Worm (Caenorhabditis elegans): ENCODE data around the gene ZK488.5.

ZK488.5 gene

ce11 chrV:604105-604504 lies 11.0 kb downstream of the ZK488.5 start, which contains the start of gene srlf-37:
Gene srlf-37 (minus strand): TSS chrV:604205.
- TF ChIP-seq ceh-13 (GFP tag; optimal IDR thresholded peaks at IDR 0.05) (no peak), sea-1 (GFP tag; conservative IDR thresholded peaks at IDR 0.05) (no peak), ceh-36 (tag; optimal IDR thresholded peaks at IDR 0.05) (no peak), aly-1 (tag; optimal IDR thresholded peaks at IDR 0.05) (no peak), pes-1 (GFP tag; IDR thresholded peaks at IDR 0.05) (no peak), B0310.2 (tag; optimal IDR thresholded peaks at IDR 0.05) (no peak), F13C5.2 (tag; optimal IDR thresholded peaks at IDR 0.05) (no peak), flt-1 (GFP tag; IDR thresholded peaks at IDR 0.05) (no peak), hmbx-1 (tag; optimal IDR thresholded peaks at IDR 0.05) (no peak), scrt-1 (GFP tag; IDR thresholded peaks at IDR 0.05) (no peak), hmg-4 (GFP tag; optimal IDR thresholded peaks at IDR 0.05) (no peak)

ce11 chrV:608844-609243 lies 15.8 kb downstream of the ZK488.5 start, which contains the start of gene srw-109:
Gene srw-109 (minus strand): TSS chrV:608944.
- TF ChIP-seq pes-1 (GFP tag; IDR thresholded peaks at IDR 0.05) (no peak), ets-7 (tag; optimal IDR thresholded peaks at IDR 0.05) (no peak), tra-4 (tag; optimal IDR thresholded peaks at IDR 0.05) (no peak), ceh-13 (GFP tag; optimal IDR thresholded peaks at IDR 0.05) (no peak), aly-1 (tag; optimal IDR thresholded peaks at IDR 0.05) (no peak), hmbx-1 (tag; optimal IDR thresholded peaks at IDR 0.05) (no peak), hnd-1 (tag; optimal IDR thresholded peaks at IDR 0.05) (no peak), flt-1 (GFP tag; IDR thresholded peaks at IDR 0.05) (no peak), ceh-36 (tag; optimal IDR thresholded peaks at IDR 0.05) (no peak), tbx-37 (GFP tag; conservative IDR thresholded peaks at IDR 0.05) (no peak), hmg-4 (GFP tag; optimal IDR thresholded peaks at IDR 0.05) (no peak), sea-1 (GFP tag; conservative IDR thresholded peaks at IDR 0.05) (no peak), F13C5.2 (tag; optimal IDR thresholded peaks at IDR 0.05) (no peak), tbx-11 (GFP tag; IDR thresholded peaks at IDR 0.05) (no peak), B0310.2 (tag; optimal IDR thresholded peaks at IDR 0.05) (no peak), scrt-1 (GFP tag; IDR thresholded peaks at IDR 0.05) (no peak), ama-1 (optimal IDR thresholded peaks at IDR 0.05) (no peak)

ce11 chrV:609671-610070 lies 16.6 kb downstream of the ZK488.5 start, which contains the start of gene srlf-36:
Gene srlf-36 (minus strand): TSS chrV:609771.
- TF ChIP-seq scrt-1 (GFP tag; IDR thresholded peaks at IDR 0.05), result no peak
- TF ChIP-seq hmg-4 (GFP tag; optimal IDR thresholded peaks at IDR 0.05), result no peak
- no peak for TF ChIP-seq tra-4 (tag; optimal IDR thresholded peaks at IDR 0.05)
- TF ChIP-seq sea-1 (GFP tag; conservative IDR thresholded peaks at IDR 0.05), result no peak
- no peak for TF ChIP-seq ama-1 (optimal IDR thresholded peaks at IDR 0.05)
- TF ChIP-seq tbx-37 (GFP tag; conservative IDR thresholded peaks at IDR 0.05), result no peak
- no peak for TF ChIP-seq ceh-36 (tag; optimal IDR thresholded peaks at IDR 0.05)
- TF ChIP-seq pes-1 (GFP tag; IDR thresholded peaks at IDR 0.05), result no peak
- no peak for TF ChIP-seq hnd-1 (tag; optimal IDR thresholded peaks at IDR 0.05)
- TF ChIP-seq hmbx-1 (tag; optimal IDR thresholded peaks at IDR 0.05), result no peak
- TF ChIP-seq ceh-13 (GFP tag; optimal IDR thresholded peaks at IDR 0.05), result no peak
- no peak for TF ChIP-seq flt-1 (GFP tag; IDR thresholded peaks at IDR 0.05)
- TF ChIP-seq F13C5.2 (tag; optimal IDR thresholded peaks at IDR 0.05), result no peak
- TF ChIP-seq B0310.2 (tag; optimal IDR thresholded peaks at IDR 0.05), result no peak
- no peak for TF ChIP-seq ets-7 (tag; optimal IDR thresholded peaks at IDR 0.05)

ce11 chrV:610217-610616 lies 17.2 kb downstream of the ZK488.5 start, which contains the start of gene nhr-90:
Gene nhr-90 (plus strand): TSS chrV:610512.
- TF ChIP-seq ama-1 (optimal IDR thresholded peaks at IDR 0.05), result no peak
- TF ChIP-seq pes-1 (GFP tag; IDR thresholded peaks at IDR 0.05), result no peak
- no peak for TF ChIP-seq hnd-1 (tag; optimal IDR thresholded peaks at IDR 0.05)
- TF ChIP-seq flt-1 (GFP tag; IDR thresholded peaks at IDR 0.05), result no peak
- TF ChIP-seq aly-1 (tag; optimal IDR thresholded peaks at IDR 0.05), result no peak
- no peak for TF ChIP-seq hmg-4 (GFP tag; optimal IDR thresholded peaks at IDR 0.05)
- no peak for TF ChIP-seq hmbx-1 (tag; optimal IDR thresholded peaks at IDR 0.05)
- no peak for TF ChIP-seq ceh-13 (GFP tag; optimal IDR thresholded peaks at IDR 0.05)
- TF ChIP-seq tbx-37 (GFP tag; conservative IDR thresholded peaks at IDR 0.05), result no peak
- TF ChIP-seq F13C5.2 (tag; optimal IDR thresholded peaks at IDR 0.05), result no peak
- TF ChIP-seq scrt-1 (GFP tag; IDR thresholded peaks at IDR 0.05), result no peak
- no peak for TF ChIP-seq tbx-11 (GFP tag; IDR thresholded peaks at IDR 0.05)
- TF ChIP-seq B0310.2 (tag; optimal IDR thresholded peaks at IDR 0.05), result no peak
- no peak for TF ChIP-seq ceh-36 (tag; optimal IDR thresholded peaks at IDR 0.05)
- TF ChIP-seq ets-7 (tag; optimal IDR thresholded peaks at IDR 0.05), result no peak

- TF ChIP-seq hmg-4 (GFP tag; optimal IDR thresholded peaks at IDR 0.05), result no peak
- no peak for TF ChIP-seq ceh-36 (tag; optimal IDR thresholded peaks at IDR 0.05)
- TF ChIP-seq flt-1 (GFP tag; IDR thresholded peaks at IDR 0.05), result no peak
- no peak for TF ChIP-seq ceh-13 (GFP tag; optimal IDR thresholded peaks at IDR 0.05)
- no peak for TF ChIP-seq B0310.2 (tag; optimal IDR thresholded peaks at IDR 0.05)
- TF ChIP-seq sea-1 (GFP tag; conservative IDR thresholded peaks at IDR 0.05), result no peak
- TF ChIP-seq tra-4 (tag; optimal IDR thresholded peaks at IDR 0.05), result no peak
- TF ChIP-seq hnd-1 (tag; optimal IDR thresholded peaks at IDR 0.05), result no peak
- no peak for TF ChIP-seq pes-1 (GFP tag; IDR thresholded peaks at IDR 0.05)
Measured at ce11 chrV:615275-615674, 22.2 kb downstream of the ZK488.5 start, which contains the start of gene F48G7.13. Gene F48G7.13 (plus strand): TSS chrV:615575.

- TF ChIP-seq tbx-37 (GFP tag; conservative IDR thresholded peaks at IDR 0.05), result no peak
- TF ChIP-seq F13C5.2 (tag; optimal IDR thresholded peaks at IDR 0.05), result no peak
- no peak for TF ChIP-seq hnd-1 (tag; optimal IDR thresholded peaks at IDR 0.05)
- TF ChIP-seq tra-4 (tag; optimal IDR thresholded peaks at IDR 0.05), result no peak
- no peak for TF ChIP-seq scrt-1 (GFP tag; IDR thresholded peaks at IDR 0.05)
- no peak for TF ChIP-seq sea-1 (GFP tag; conservative IDR thresholded peaks at IDR 0.05)
- TF ChIP-seq pes-1 (GFP tag; IDR thresholded peaks at IDR 0.05), result no peak
- no peak for TF ChIP-seq hmbx-1 (tag; optimal IDR thresholded peaks at IDR 0.05)
- no peak for TF ChIP-seq flt-1 (GFP tag; IDR thresholded peaks at IDR 0.05)
Measured at ce11 chrV:617917-618316, 24.9 kb downstream of the ZK488.5 start.

ce11 chrV:619054-619453 lies 26.0 kb downstream of the ZK488.5 start, which contains the start of gene F48G7.4:
Gene F48G7.4 (plus strand): TSS chrV:619453.
- TF ChIP-seq B0310.2 (tag; optimal IDR thresholded peaks at IDR 0.05), result no peak
- no peak for TF ChIP-seq hnd-1 (tag; optimal IDR thresholded peaks at IDR 0.05)
- TF ChIP-seq aly-1 (tag; optimal IDR thresholded peaks at IDR 0.05), result no peak
- no peak for TF ChIP-seq ama-1 (optimal IDR thresholded peaks at IDR 0.05)
- TF ChIP-seq hmg-4 (GFP tag; optimal IDR thresholded peaks at IDR 0.05), result no peak
- no peak for TF ChIP-seq flt-1 (GFP tag; IDR thresholded peaks at IDR 0.05)
- no peak for TF ChIP-seq ets-7 (tag; optimal IDR thresholded peaks at IDR 0.05)

Measured in whole organism, early embryonic.